Worm (Caenorhabditis elegans) whole organism, mixed stage, embryonic: ENCODE data around the gene msp-40.

Source experiments
- M03D4.4 ChIP-seq: sonication (generic microtip); optimal IDR thresholded peaks from 2 replicates; lab custom pipeline; 2017; ENCODE audit warnings: mild to moderate bottlenecking, missing genetic modification characterization, missing compliant biosample characterization
- bed-3 ChIP-seq: fragments of 200-800 bp; sonication (Bioruptor generic); optimal IDR thresholded peaks from 3 replicates; lab custom pipeline; 2018; ENCODE audit warnings: mild to moderate bottlenecking, missing genetic modification characterization, moderate library complexity, missing compliant biosample characterization
- blmp-1 ChIP-seq: fragments of 150-350 bp; optimal IDR thresholded peaks from 2 replicates; lab custom pipeline; 2014; ENCODE audit warnings: missing biosample characterization, missing genetic modification characterization
- ceh-39 ChIP-seq: fragments of 150-350 bp; optimal IDR thresholded peaks from 2 replicates; lab custom pipeline; 2014; ENCODE audit warnings: missing biosample characterization, missing genetic modification characterization
- ceh-43 ChIP-seq: fragments of 200-800 bp; sonication (Bioruptor generic); optimal IDR thresholded peaks from 2 replicates; lab custom pipeline; 2018; ENCODE audit warnings: mild to moderate bottlenecking, missing genetic modification characterization, moderate library complexity, missing compliant biosample characterization
- ceh-83 ChIP-seq: fragments of 200-800 bp; sonication (Bioruptor generic); optimal IDR thresholded peaks from 2 replicates; lab custom pipeline; 2018; ENCODE audit warnings: mild to moderate bottlenecking, missing genetic modification characterization, missing compliant biosample characterization
- ces-1 ChIP-seq: fragments of 150-350 bp; optimal IDR thresholded peaks from 2 replicates; lab custom pipeline; 2014; ENCODE audit warnings: missing biosample characterization, missing genetic modification reagents, missing genetic modification characterization
- elt-1 ChIP-seq: sonication (generic microtip); optimal IDR thresholded peaks from 2 replicates; lab custom pipeline; 2017; ENCODE audit warnings: missing genetic modification characterization, mild to moderate bottlenecking, missing compliant biosample characterization, antibody characterized with exemption, moderate library complexity, borderline replicate concordance; ENCODE audit not compliant: insufficient read depth
- elt-3 ChIP-seq: fragments of 150-350 bp; optimal IDR thresholded peaks from 2 replicates; lab custom pipeline; 2014; ENCODE audit warnings: missing biosample characterization, missing genetic modification characterization
- flh-1 ChIP-seq: fragments of 200-800 bp; sonication (Bioruptor generic); optimal IDR thresholded peaks from 2 replicates; lab custom pipeline; 2018; ENCODE audit warnings: mild to moderate bottlenecking, missing genetic modification characterization, moderate library complexity, missing compliant biosample characterization
- ham-2 ChIP-seq: fragments of 200-800 bp; sonication (Bioruptor generic); optimal IDR thresholded peaks from 2 replicates; lab custom pipeline; 2018; ENCODE audit warnings: mild to moderate bottlenecking, missing genetic modification characterization, missing compliant biosample characterization
- hlh-1 ChIP-seq: fragments of 150-350 bp; optimal IDR thresholded peaks from 2 replicates; lab custom pipeline; 2014; ENCODE audit warnings: missing biosample characterization, missing genetic modification reagents, missing genetic modification characterization
- lin-13 ChIP-seq: fragments of 150-350 bp; optimal IDR thresholded peaks from 2 replicates; lab custom pipeline; 2014; ENCODE audit warnings: missing biosample characterization, missing genetic modification characterization
- lin-32 ChIP-seq: fragments of 200-800 bp; sonication (Bioruptor generic); optimal IDR thresholded peaks from 2 replicates; lab custom pipeline; 2018; ENCODE audit warnings: mild to moderate bottlenecking, missing genetic modification characterization, missing compliant biosample characterization
- lsy-2 ChIP-seq: fragments of 150-350 bp; optimal IDR thresholded peaks from 2 replicates; lab custom pipeline; 2014; ENCODE audit warnings: missing biosample characterization, missing genetic modification characterization
- mab-5 ChIP-seq: fragments of 150-350 bp; optimal IDR thresholded peaks from 2 replicates; lab custom pipeline; 2014; ENCODE audit warnings: missing biosample characterization, missing genetic modification characterization
- mep-1 ChIP-seq: fragments of 150-350 bp; optimal IDR thresholded peaks from 2 replicates; lab custom pipeline; 2017; ENCODE audit warnings: missing biosample characterization, missing genetic modification reagents, missing genetic modification characterization, inconsistent platforms
- mls-2 ChIP-seq: sonication (generic microtip); optimal IDR thresholded peaks from 2 replicates; lab custom pipeline; 2016; ENCODE audit warnings: mild to moderate bottlenecking, missing genetic modification characterization, moderate library complexity, missing compliant biosample characterization
- nhr-2 ChIP-seq: fragments of 150-350 bp; optimal IDR thresholded peaks from 2 replicates; lab custom pipeline; 2014; ENCODE audit warnings: missing biosample characterization, missing genetic modification characterization
- nhr-237 ChIP-seq: fragments of 150-350 bp; optimal IDR thresholded peaks from 2 replicates; lab custom pipeline; 2014; ENCODE audit warnings: missing biosample characterization, missing genetic modification characterization
- nhr-28 ChIP-seq: fragments of 150-350 bp; optimal IDR thresholded peaks from 2 replicates; lab custom pipeline; 2014; ENCODE audit warnings: missing biosample characterization, missing genetic modification characterization
- nhr-76 ChIP-seq: sonication (generic microtip); optimal IDR thresholded peaks from 2 replicates; lab custom pipeline; 2017; ENCODE audit warnings: missing biosample characterization, missing genetic modification characterization
- pha-4 ChIP-seq: fragments of 150-350 bp; optimal IDR thresholded peaks from 2 replicates; lab custom pipeline; 2018; ENCODE audit warnings: missing biosample characterization, missing genetic modification reagents, missing genetic modification characterization
- sem-2 ChIP-seq: fragments of 200-800 bp; sonication (Bioruptor generic); optimal IDR thresholded peaks from 2 replicates; lab custom pipeline; 2018; ENCODE audit warnings: mild to moderate bottlenecking, missing genetic modification characterization, missing compliant biosample characterization
- snpc-4 ChIP-seq: fragments of 150-350 bp; optimal IDR thresholded peaks from 2 replicates; lab custom pipeline; 2014; ENCODE audit warnings: missing biosample characterization, missing genetic modification characterization
- sptf-1 ChIP-seq: sonication (generic microtip); optimal IDR thresholded peaks from 2 replicates; lab custom pipeline; 2017; ENCODE audit warnings: mild to moderate bottlenecking, missing genetic modification characterization, moderate library complexity, missing compliant biosample characterization
- unc-120 ChIP-seq: sonication (generic microtip); optimal IDR thresholded peaks from 2 replicates; lab custom pipeline; 2017; ENCODE audit warnings: missing genetic modification characterization, missing compliant biosample characterization; ENCODE audit not compliant: poor library complexity, severe bottlenecking
- unc-39 ChIP-seq: fragments of 150-350 bp; optimal IDR thresholded peaks from 2 replicates; lab custom pipeline; 2014; ENCODE audit warnings: missing biosample characterization, missing genetic modification characterization
- unc-62 ChIP-seq: fragments of 150-350 bp; optimal IDR thresholded peaks from 2 replicates; lab custom pipeline; 2014; ENCODE audit warnings: missing biosample characterization, missing genetic modification reagents, missing genetic modification characterization
- zip-8 ChIP-seq: fragments of 150-350 bp; optimal IDR thresholded peaks from 2 replicates; lab custom pipeline; 2014; ENCODE audit warnings: missing biosample characterization, missing genetic modification characterization
- ztf-11 ChIP-seq: fragments of 150-350 bp; optimal IDR thresholded peaks from 2 replicates; lab custom pipeline; 2014; ENCODE audit warnings: missing biosample characterization, missing genetic modification characterization

Gene msp-40

DNA sequence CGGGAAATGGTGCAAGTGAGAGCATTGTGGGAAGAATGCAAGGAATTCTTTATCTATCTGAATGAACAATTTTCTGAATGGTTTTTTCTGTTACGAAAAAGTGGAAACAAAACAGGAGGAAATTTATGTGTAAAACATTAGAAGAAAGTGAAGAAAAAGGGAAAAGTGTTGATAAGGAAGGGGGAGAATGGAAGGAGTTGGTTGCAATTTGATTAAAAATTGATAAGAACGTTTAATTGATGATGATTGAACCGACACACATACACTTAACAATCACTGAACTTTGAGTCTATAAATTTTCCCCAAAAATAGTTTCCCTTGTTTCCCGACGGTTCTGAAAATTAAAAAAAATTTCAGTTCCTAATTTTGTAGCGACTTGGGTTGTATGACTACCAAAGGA is 22.3 kb upstream of the msp-40 start:
- TF ChIP-seq bed-3 (no peak), nhr-237 (tag; lab: Kevin White, UChicago) (no peak), unc-39 (tag; lab: Kevin White, UChicago) (no peak), lsy-2 (tag; lab: Kevin White, UChicago) (no peak), sptf-1 (tag; lab: Kevin White, UChicago) (no peak), ces-1 (GFP tag; lab: Kevin White, UChicago) (no peak), blmp-1 (tag; lab: Kevin White, UChicago) (no peak), ceh-43 (no peak), ham-2 (GFP tag; lab: Kevin White, UChicago) (no peak), elt-1 (no peak), M03D4.4 (tag; lab: Kevin White, UChicago) (no peak), zip-8 (tag; lab: Kevin White, UChicago) (no peak), ztf-11 (tag; lab: Kevin White, UChicago) (no peak), nhr-76 (tag; lab: Kevin White, UChicago) (no peak), snpc-4 (tag; lab: Kevin White, UChicago) (no peak), pha-4 (tag; lab: Kevin White, UChicago) (no peak), mls-2 (no peak)

- TF ChIP-seq hlh-1 (tag; lab: Kevin White, UChicago) (peak; percentile 66), unc-120 (tag; lab: Kevin White, UChicago) (peak; percentile 78), snpc-4 (tag; lab: Kevin White, UChicago) (no peak), unc-62 (GFP tag; lab: Kevin White, UChicago) (peak; percentile 81)
Observed at ce11 chrII:4805799-4806198, 19.4 kb upstream of the msp-40 start.

DNA sequence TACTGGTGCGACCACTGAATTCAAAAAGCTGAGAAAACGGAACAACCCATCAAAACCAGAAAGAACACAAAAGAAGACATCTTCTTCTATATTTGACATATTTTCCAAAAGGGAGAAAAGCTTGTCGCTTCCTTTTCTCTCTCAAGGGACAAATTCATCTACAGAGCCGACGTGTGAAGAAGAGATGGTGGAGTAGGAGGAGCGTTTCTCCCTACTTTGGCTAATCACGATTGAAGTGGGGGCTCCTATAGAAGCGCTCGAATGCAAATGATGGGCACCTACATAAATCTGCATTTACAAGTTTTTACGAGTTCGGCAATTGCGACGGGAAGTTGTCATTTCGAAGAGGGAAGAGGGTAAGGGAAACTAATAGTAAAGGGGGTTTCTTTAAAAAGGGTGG is 19.0 kb upstream of the msp-40 start:
- no peak for TF ChIP-seq ceh-43
- TF ChIP-seq ces-1 (GFP tag; lab: Kevin White, UChicago), result peak; percentile 12
- no peak for TF ChIP-seq bed-3
- no peak for TF ChIP-seq mls-2
- TF ChIP-seq unc-120 (tag; lab: Kevin White, UChicago), result no peak
- no peak for TF ChIP-seq flh-1

DNA sequence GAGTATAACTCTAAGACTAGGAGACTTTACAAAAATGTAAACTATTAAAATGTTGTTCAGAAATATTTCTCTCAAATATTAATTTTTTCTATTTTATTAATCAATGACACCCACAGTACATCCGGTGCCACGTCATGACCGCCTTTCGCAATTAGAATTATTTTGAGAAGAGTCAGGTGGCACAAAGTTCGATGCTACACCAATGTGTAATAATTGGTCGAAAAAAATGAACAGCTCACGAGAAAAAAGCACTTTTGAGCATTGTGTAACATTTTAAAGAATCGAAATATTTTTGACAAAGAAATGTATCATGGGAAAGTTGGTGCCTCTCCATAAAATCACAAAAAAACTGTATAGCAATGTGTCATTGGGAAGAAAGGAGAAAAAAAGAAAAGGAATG is 18.5 kb upstream of the msp-40 start:
- no peak for TF ChIP-seq flh-1
- peak; percentile 27 for TF ChIP-seq hlh-1 (tag; lab: Kevin White, UChicago)

DNA sequence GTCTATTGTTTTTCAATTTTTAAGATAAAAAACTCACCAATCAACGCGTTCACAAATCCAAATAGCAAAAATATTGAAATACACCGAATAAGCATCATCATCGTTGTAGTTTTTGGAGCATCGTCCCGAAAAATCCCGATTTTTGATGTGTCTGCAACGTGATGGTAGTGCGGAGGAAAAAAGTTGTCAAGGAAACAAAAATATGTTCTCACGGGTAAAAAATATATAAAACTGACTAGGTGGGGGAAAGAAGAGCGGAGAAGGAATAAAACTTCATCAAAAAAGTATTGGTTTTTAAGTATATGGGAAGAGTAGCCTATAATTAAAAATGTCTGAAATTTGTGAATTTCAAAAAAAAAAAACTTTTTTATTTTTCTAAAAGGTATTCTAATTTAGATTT is 13.2 kb upstream of the msp-40 start, which contains the start of gene rig-6:
Gene rig-6, minus strand, starts transcription at position 101 of the 400 bp plus-strand sequence.
- no peak for TF ChIP-seq lin-13 (tag; lab: Kevin White, UChicago)
- no peak for TF ChIP-seq mab-5 (tag; lab: Kevin White, UChicago)
- TF ChIP-seq ceh-39 (tag; lab: Kevin White, UChicago), result no peak
- no peak for TF ChIP-seq flh-1
- no peak for TF ChIP-seq mls-2
- no peak for TF ChIP-seq unc-62 (GFP tag; lab: Kevin White, UChicago)
- TF ChIP-seq ztf-11 (tag; lab: Kevin White, UChicago), result no peak
- no peak for TF ChIP-seq nhr-76 (tag; lab: Kevin White, UChicago)
- no peak for TF ChIP-seq elt-1
- no peak for TF ChIP-seq ces-1 (GFP tag; lab: Kevin White, UChicago)
- no peak for TF ChIP-seq lsy-2 (tag; lab: Kevin White, UChicago)
- TF ChIP-seq nhr-28 (tag; lab: Kevin White, UChicago), result no peak
- TF ChIP-seq hlh-1 (tag; lab: Kevin White, UChicago), result no peak
- TF ChIP-seq elt-3 (tag; lab: Kevin White, UChicago), result no peak
- no peak for TF ChIP-seq nhr-2 (tag; lab: Kevin White, UChicago)
- no peak for TF ChIP-seq unc-120 (tag; lab: Kevin White, UChicago)
- TF ChIP-seq ceh-43, result no peak
- TF ChIP-seq unc-39 (tag; lab: Kevin White, UChicago), result no peak
- TF ChIP-seq bed-3, result no peak

- TF ChIP-seq nhr-237 (tag; lab: Kevin White, UChicago) (no peak), mls-2 (no peak), lsy-2 (tag; lab: Kevin White, UChicago) (no peak), sem-2 (GFP tag; lab: Kevin White, UChicago) (no peak), ham-2 (GFP tag; lab: Kevin White, UChicago) (no peak), mep-1 (no peak), nhr-76 (tag; lab: Kevin White, UChicago) (no peak), lin-32 (no peak), nhr-2 (tag; lab: Kevin White, UChicago) (no peak), unc-62 (GFP tag; lab: Kevin White, UChicago) (no peak), unc-120 (tag; lab: Kevin White, UChicago) (no peak), elt-1 (no peak), unc-39 (tag; lab: Kevin White, UChicago) (no peak), ceh-83 (no peak)
Observed at ce11 chrII:4815356-4815755, 9.9 kb upstream of the msp-40 start.
